Worm (Caenorhabditis elegans) whole organism, L2 larva: Measurements from ENCODE around the gene col-87.
A peak's percentile ranks its signal among the peaks of the same experiment; 100 is the strongest.

ENCODE experiments used
- C34F6.9 ChIP-seq: fragments of 150-350 bp; optimal IDR thresholded peaks from 2 replicates; lab custom pipeline; 2014; ENCODE audit warnings: missing biosample characterization, missing genetic modification characterization
- F13H6.1 ChIP-seq: sonication (generic microtip); optimal IDR thresholded peaks from 2 replicates; lab custom pipeline; 2016; ENCODE audit warnings: missing genetic modification characterization, missing compliant biosample characterization
- R02D3.7 ChIP-seq: fragments of 150-350 bp; optimal IDR thresholded peaks from 2 replicates; lab custom pipeline; 2014; ENCODE audit warnings: missing biosample characterization, missing genetic modification characterization
- ama-1 ChIP-seq: fragments of 150-350 bp; optimal IDR thresholded peaks from 2 replicates; lab custom pipeline; 2018; ENCODE audit warnings: inconsistent platforms
- ceh-16 ChIP-seq: fragments of 150-350 bp; optimal IDR thresholded peaks from 2 replicates; lab custom pipeline; 2014; ENCODE audit warnings: missing biosample characterization, missing genetic modification characterization
- ceh-82 ChIP-seq: fragments of 150-350 bp; optimal IDR thresholded peaks from 2 replicates; lab custom pipeline; 2014; ENCODE audit warnings: missing biosample characterization, missing genetic modification characterization
- crh-2 ChIP-seq: sonication (generic microtip); optimal IDR thresholded peaks from 2 replicates; lab custom pipeline; 2017; ENCODE audit warnings: missing biosample characterization, missing genetic modification characterization
- dmd-4 ChIP-seq: sonication (generic microtip); optimal IDR thresholded peaks from 2 replicates; lab custom pipeline; 2017; ENCODE audit warnings: missing biosample characterization, missing genetic modification characterization
- elt-1 ChIP-seq: fragments of 150-350 bp; optimal IDR thresholded peaks from 2 replicates; lab custom pipeline; 2014; ENCODE audit warnings: missing biosample characterization, missing genetic modification characterization
- elt-3 ChIP-seq: sonication (generic microtip); optimal IDR thresholded peaks from 2 replicates; lab custom pipeline; 2017; ENCODE audit warnings: missing biosample characterization, missing genetic modification characterization
- gmeb-1 ChIP-seq: fragments of 150-350 bp; optimal IDR thresholded peaks from 2 replicates; lab custom pipeline; 2014; ENCODE audit warnings: missing biosample characterization, missing genetic modification characterization
- lin-11 ChIP-seq: fragments of 150-350 bp; sonication (generic microtip); optimal IDR thresholded peaks from 2 replicates; lab custom pipeline; 2014; ENCODE audit warnings: missing biosample characterization, missing genetic modification characterization, inconsistent platforms, mixed read lengths
- lin-13 ChIP-seq: fragments of 150-350 bp; optimal IDR thresholded peaks from 2 replicates; lab custom pipeline; 2014; ENCODE audit warnings: missing biosample characterization, missing genetic modification reagents, missing genetic modification characterization
- lin-39 ChIP-seq: fragments of 150-350 bp; optimal IDR thresholded peaks from 2 replicates; lab custom pipeline; 2014; ENCODE audit warnings: missing biosample characterization, missing genetic modification reagents, missing genetic modification characterization
- lsy-2 ChIP-seq, 2 experiments: fragments of 150-350 bp in 1 of 2; sonication (generic microtip) in 1 of 2; optimal IDR thresholded peaks; 2 replicates each; lab custom pipeline; 2014 to 2017; ENCODE audit warnings: missing biosample characterization in 2 of 2, missing genetic modification characterization in 2 of 2
- mbf-1 ChIP-seq: sonication (generic microtip); optimal IDR thresholded peaks from 2 replicates; lab custom pipeline; 2017; ENCODE audit warnings: missing biosample characterization, missing genetic modification characterization
- nhr-12 ChIP-seq: fragments of 150-350 bp; optimal IDR thresholded peaks from 2 replicates; lab custom pipeline; 2014; ENCODE audit warnings: missing biosample characterization, missing genetic modification characterization
- nhr-129 ChIP-seq: fragments of 150-350 bp; optimal IDR thresholded peaks from 2 replicates; lab custom pipeline; 2014; ENCODE audit warnings: missing biosample characterization, missing genetic modification characterization
- nhr-23 ChIP-seq: fragments of 150-350 bp; optimal IDR thresholded peaks from 2 replicates; lab custom pipeline; 2014; ENCODE audit warnings: missing biosample characterization, missing genetic modification reagents, missing genetic modification characterization
- nhr-237 ChIP-seq: fragments of 150-350 bp; optimal IDR thresholded peaks from 2 replicates; lab custom pipeline; 2014; ENCODE audit warnings: missing biosample characterization, missing genetic modification characterization
- nhr-25 ChIP-seq: fragments of 150-350 bp; sonication (generic microtip); optimal IDR thresholded peaks from 3 replicates; lab custom pipeline; 2014; ENCODE audit warnings: missing biosample characterization, missing genetic modification characterization
- nhr-77 ChIP-seq: fragments of 150-350 bp; optimal IDR thresholded peaks from 2 replicates; lab custom pipeline; 2014; ENCODE audit warnings: missing biosample characterization, missing genetic modification characterization
- peb-1 ChIP-seq: fragments of 150-350 bp; optimal IDR thresholded peaks from 2 replicates; lab custom pipeline; 2014; ENCODE audit warnings: missing biosample characterization, missing genetic modification characterization
- skn-1 ChIP-seq: sonication (generic microtip); optimal IDR thresholded peaks from 2 replicates; lab custom pipeline; 2017; ENCODE audit warnings: missing biosample characterization, missing genetic modification characterization
- sma-3 ChIP-seq: sonication (generic microtip); optimal IDR thresholded peaks from 2 replicates; lab custom pipeline; 2016; ENCODE audit warnings: missing genetic modification reagents, missing genetic modification characterization, missing compliant biosample characterization
- snpc-4 ChIP-seq: fragments of 150-350 bp; optimal IDR thresholded peaks from 2 replicates; lab custom pipeline; 2014; ENCODE audit warnings: missing biosample characterization, missing genetic modification characterization
- unc-39 ChIP-seq: fragments of 150-350 bp; optimal IDR thresholded peaks from 2 replicates; lab custom pipeline; 2014; ENCODE audit warnings: missing biosample characterization, missing genetic modification characterization
- unc-55 ChIP-seq: fragments of 150-350 bp; sonication (generic microtip); optimal IDR thresholded peaks from 3 replicates; lab custom pipeline; 2014; ENCODE audit warnings: missing biosample characterization, missing genetic modification reagents, missing genetic modification characterization
- unc-62 ChIP-seq: fragments of 150-350 bp; optimal IDR thresholded peaks from 2 replicates; lab custom pipeline; 2014; ENCODE audit warnings: missing biosample characterization, missing genetic modification reagents, missing genetic modification characterization
- zag-1 ChIP-seq: fragments of 150-350 bp; optimal IDR thresholded peaks from 2 replicates; lab custom pipeline; 2014; ENCODE audit warnings: missing biosample characterization, missing genetic modification characterization
- ztf-1 ChIP-seq: fragments of 200-800 bp; sonication (Bioruptor generic); conservative IDR thresholded peaks from 2 replicates; pipeline ENCODE4 v1.3.6; 2022; ENCODE audit warnings: missing genetic modification characterization, missing compliant biosample characterization

col-87 gene

ce11 chrII:14142098-14142554 lies 47.6 kb upstream of the col-87 start, which contains the start of gene cacn-1:
Gene cacn-1, minus strand, starts transcription at chrII:14142148.
- TF ChIP-seq F13H6.1 (tag; lab: Kevin White, UChicago), result peak; percentile 24
- peak; percentile 25 for TF ChIP-seq crh-2 (tag; lab: Kevin White, UChicago)
- TF ChIP-seq gmeb-1, result peak; percentile 35
- TF ChIP-seq lsy-2 (tag; optimal IDR thresholded peaks at IDR 0.05; lab: Kevin White, UChicago), result peak; percentile 27 to 64
- peak; percentile 65 for TF ChIP-seq sma-3
- peak; percentile 42 for TF ChIP-seq unc-55 (GFP tag; lab: Kevin White, UChicago)
- peak; percentile 3 for TF ChIP-seq lin-13 (GFP tag; lab: Kevin White, UChicago)
- TF ChIP-seq nhr-129 (tag; lab: Kevin White, UChicago), result peak; percentile 2

ce11 chrII:14138849-14139419 lies 44.4 kb upstream of the col-87 start:
- TF ChIP-seq unc-39 (tag; lab: Kevin White, UChicago), result no peak
- TF ChIP-seq ama-1 (lab: Kevin White, UChicago), result no peak
- no peak for TF ChIP-seq F13H6.1 (tag; lab: Kevin White, UChicago)
- no peak for TF ChIP-seq nhr-25 (tag; lab: Kevin White, UChicago)
- no peak for TF ChIP-seq nhr-77 (tag; lab: Kevin White, UChicago)
- TF ChIP-seq lin-11 (tag; lab: Kevin White, UChicago), result no peak
- no peak for TF ChIP-seq lsy-2 (tag; optimal IDR thresholded peaks at IDR 0.05; lab: Kevin White, UChicago)
- TF ChIP-seq ztf-1 (GFP tag; lab: Robert Waterston, UW), result no peak
- no peak for TF ChIP-seq elt-3
- TF ChIP-seq zag-1 (tag; lab: Kevin White, UChicago), result no peak
- TF ChIP-seq nhr-237 (tag; lab: Kevin White, UChicago), result no peak
- no peak for TF ChIP-seq lin-13 (GFP tag; lab: Kevin White, UChicago)
- no peak for TF ChIP-seq skn-1 (tag; lab: Kevin White, UChicago)
- TF ChIP-seq lin-39 (tag; lab: Kevin White, UChicago), result no peak
- no peak for TF ChIP-seq sma-3
- no peak for TF ChIP-seq nhr-12 (tag; lab: Kevin White, UChicago)
- TF ChIP-seq ceh-82 (tag; lab: Kevin White, UChicago), result no peak
- TF ChIP-seq dmd-4 (tag; lab: Kevin White, UChicago), result no peak
- TF ChIP-seq nhr-129 (tag; lab: Kevin White, UChicago), result no peak
- TF ChIP-seq snpc-4 (tag; lab: Kevin White, UChicago), result no peak
- TF ChIP-seq, all 48 proteins: peak for 0

DNA sequence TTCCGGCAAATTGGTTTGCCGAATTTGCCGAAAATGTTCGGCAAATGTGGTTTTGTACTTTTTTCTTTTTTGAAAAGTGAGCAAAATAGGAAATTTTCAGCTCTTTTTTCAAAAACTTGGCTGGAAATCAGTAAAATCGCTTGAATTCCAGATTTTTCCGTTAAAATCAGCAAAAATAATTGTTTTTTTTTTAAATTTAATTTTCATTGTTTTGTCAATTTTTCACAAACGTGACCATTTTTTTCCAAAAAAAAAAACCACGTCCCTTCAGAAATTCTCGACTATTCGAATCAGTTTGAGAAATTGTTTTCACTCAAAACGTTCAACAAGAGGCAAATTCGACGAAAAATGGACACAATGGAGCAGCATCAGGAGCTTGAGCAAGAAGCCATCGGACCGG lies 43.0 kb upstream of the col-87 start, which contains the start of gene K09E4.1:
K09E4.1 (plus strand) TSS at position 301 of the 400 bp plus-strand sequence.
- TF ChIP-seq nhr-23 (tag; lab: Kevin White, UChicago), result no peak
- TF ChIP-seq unc-55 (GFP tag; lab: Kevin White, UChicago), result no peak
- no peak for TF ChIP-seq unc-39 (tag; lab: Kevin White, UChicago)
- TF ChIP-seq C34F6.9 (tag; lab: Kevin White, UChicago), result no peak

DNA sequence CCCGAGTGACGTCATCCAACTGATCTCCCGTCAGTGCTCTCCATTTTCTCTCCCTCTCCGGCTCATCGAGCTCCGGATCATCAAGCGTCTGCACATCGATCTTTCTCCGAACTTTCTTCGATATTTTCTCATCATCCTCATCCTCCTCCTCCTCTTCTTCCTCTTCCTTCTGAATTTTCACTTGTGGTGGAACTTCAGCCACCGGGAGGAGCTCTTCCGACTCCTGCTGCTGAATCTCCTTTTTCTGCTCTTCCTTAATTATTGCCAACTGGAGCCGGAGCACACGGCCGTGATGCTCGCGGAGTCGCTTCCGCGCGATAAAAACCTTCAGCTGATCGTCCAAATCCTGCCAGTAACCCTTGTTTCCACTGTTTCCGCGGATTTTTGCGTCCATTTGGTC lies 41.8 kb upstream of the col-87 start:
- TF ChIP-seq nhr-129 (tag; lab: Kevin White, UChicago), result no peak
- TF ChIP-seq, all 48 proteins: peak for 0

- TF ChIP-seq snpc-4 (tag; lab: Kevin White, UChicago) (no peak), R02D3.7 (no peak), nhr-237 (tag; lab: Kevin White, UChicago) (no peak), unc-55 (GFP tag; lab: Kevin White, UChicago) (no peak), dmd-4 (tag; lab: Kevin White, UChicago) (no peak), elt-1 (no peak)
Measured at ce11 chrII:14132733-14133132, 38.2 kb upstream of the col-87 start, which contains the start of gene algn-3. Gene algn-3, minus strand, starts transcription at chrII:14132833.

ce11 chrII:14129191-14129590 lies 34.7 kb upstream of the col-87 start:
- no peak for TF ChIP-seq unc-39 (tag; lab: Kevin White, UChicago)
- no peak for TF ChIP-seq ceh-82 (tag; lab: Kevin White, UChicago)
- no peak for TF ChIP-seq peb-1 (tag; lab: Kevin White, UChicago)
- no peak for TF ChIP-seq unc-62 (GFP tag; lab: Kevin White, UChicago)
- no peak for TF ChIP-seq elt-1
- TF ChIP-seq ceh-16 (tag; lab: Kevin White, UChicago), result no peak
- no peak for TF ChIP-seq mbf-1 (tag; lab: Kevin White, UChicago)
- TF ChIP-seq elt-3, result no peak
